Fruit fly (Drosophila melanogaster): Measurements from ENCODE around the gene tey.

DNA sequence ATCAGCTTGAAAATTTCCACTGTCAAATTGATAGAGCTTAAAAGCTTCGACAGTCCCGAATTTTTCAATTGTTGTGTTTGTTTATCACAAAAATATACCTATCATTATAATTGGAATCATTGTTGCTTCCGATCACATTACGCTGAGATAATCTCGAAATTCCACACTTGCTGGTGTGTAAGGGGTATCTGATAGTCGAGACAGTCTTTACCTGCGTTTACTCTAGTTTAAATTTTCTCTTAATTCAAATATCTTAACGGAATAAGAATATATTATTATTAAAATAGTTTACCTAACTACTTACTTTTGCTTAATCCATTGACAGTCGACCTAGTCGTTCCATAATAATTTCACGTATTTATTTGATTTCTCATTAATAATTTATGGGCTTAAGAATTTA, 13.8 kb downstream of the tey start:
- TF ChIP-seq Snoo (tag; optimal IDR thresholded peaks at IDR 0.05), result no peak
- no peak for TF ChIP-seq Pif1A (GFP tag; optimal IDR thresholded peaks at IDR 0.05)
- no peak for TF ChIP-seq CG34367 (tag; optimal IDR thresholded peaks at IDR 0.05)
- no peak for TF ChIP-seq CG8301 (tag; optimal IDR thresholded peaks at IDR 0.05)
- no peak for TF ChIP-seq Pif1B (GFP tag; optimal IDR thresholded peaks at IDR 0.05)
- no peak for TF ChIP-seq CG14655 (GFP tag; optimal IDR thresholded peaks at IDR 0.05)
- no peak for TF ChIP-seq CG13204 (GFP tag; optimal IDR thresholded peaks at IDR 0.05)
